Worm (Caenorhabditis elegans): Measurements from ENCODE around the gene abu-4.

Gene abu-4

DNA sequence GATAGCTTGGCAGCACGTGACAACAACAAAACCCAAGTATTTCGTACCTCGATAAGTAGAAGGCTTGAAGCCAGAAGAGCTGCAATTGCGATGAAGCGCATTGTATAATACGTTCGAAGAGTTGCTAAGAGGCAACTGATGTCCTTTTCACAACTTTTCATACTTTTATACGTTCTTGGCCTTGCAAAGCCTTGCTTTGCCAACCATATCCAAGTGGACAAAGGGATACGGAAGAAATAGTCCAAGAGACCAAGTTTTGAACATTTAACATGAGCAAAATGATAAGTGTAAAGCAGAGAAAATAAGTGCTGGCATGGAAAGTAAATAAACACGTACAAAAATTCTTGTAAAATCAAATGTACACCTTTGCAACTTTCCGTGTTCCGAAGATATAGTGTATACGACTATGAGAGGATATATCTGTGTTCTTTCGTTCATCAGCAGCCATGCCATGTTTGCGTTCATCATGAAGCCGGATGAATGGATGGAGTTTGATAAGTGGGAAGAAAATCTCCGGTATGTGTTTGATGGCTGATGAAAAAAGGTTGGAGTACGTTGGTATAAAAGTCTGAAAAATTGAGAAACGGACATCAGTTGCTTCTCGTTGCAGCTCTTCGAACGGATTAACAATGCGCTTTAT, at the start of gene abu-4, which contains the start of gene Y5H2A.4:
Gene abu-4, plus strand, starts transcription at position 590 of the 640 bp plus-strand sequence.
Gene Y5H2A.4, minus strand, starts transcription at position 101 of the 640 bp plus-strand sequence.
- TF ChIP-seq C34F6.9 (tag; optimal IDR thresholded peaks at IDR 0.05) (no peak), dmd-4 (tag; optimal IDR thresholded peaks at IDR 0.05) (no peak), peb-1 (tag; optimal IDR thresholded peaks at IDR 0.05) (no peak), nhr-129 (tag; optimal IDR thresholded peaks at IDR 0.05) (no peak), unc-55 (GFP tag; optimal IDR thresholded peaks at IDR 0.05) (no peak), lsy-2 (tag; optimal IDR thresholded peaks at IDR 0.05) (no peak), zag-1 (tag; optimal IDR thresholded peaks at IDR 0.05) (no peak), blmp-1 (tag; optimal IDR thresholded peaks at IDR 0.05; ENCODE audit: insufficient read depth) (no peak), Y55F3AM.14 (GFP tag; optimal IDR thresholded peaks at IDR 0.05) (no peak), unc-39 (tag; optimal IDR thresholded peaks at IDR 0.05) (no peak), ztf-11 (tag; optimal IDR thresholded peaks at IDR 0.05) (no peak), aly-2 (tag; optimal IDR thresholded peaks at IDR 0.05) (no peak), unc-62 (GFP tag; optimal IDR thresholded peaks at IDR 0.05) (no peak), nhr-6 (tag; optimal IDR thresholded peaks at IDR 0.05) (no peak), egl-27 (tag; optimal IDR thresholded peaks at IDR 0.05) (no peak), mdl-1 (tag; optimal IDR thresholded peaks at IDR 0.05) (no peak), nhr-23 (tag; optimal IDR thresholded peaks at IDR 0.05) (no peak)

DNA sequence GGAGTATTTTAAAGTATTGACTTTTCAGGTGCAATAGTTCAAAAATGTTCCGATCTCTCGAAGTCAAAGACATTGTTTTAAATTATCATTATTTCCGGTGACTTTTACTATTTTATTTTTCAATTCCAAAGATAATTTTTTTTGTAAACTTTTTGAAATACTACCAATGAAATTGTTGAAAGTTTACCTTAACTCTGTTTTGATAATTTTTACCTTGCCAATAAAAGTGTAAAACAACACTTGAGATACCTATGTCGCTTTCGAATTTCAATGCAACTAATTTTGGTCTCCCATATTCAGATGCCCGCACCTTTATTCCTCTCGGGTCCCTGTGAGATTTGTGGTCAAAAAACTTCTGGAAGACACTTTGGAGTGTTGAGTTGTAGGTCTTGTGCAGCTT, 49.5 kb upstream of the abu-4 start, which contains the start of gene nhr-103:
Gene nhr-103, plus strand, starts transcription at position 301 of the 400 bp plus-strand sequence.
- TF ChIP-seq blmp-1 (tag; optimal IDR thresholded peaks at IDR 0.05; ENCODE audit: insufficient read depth) (no peak), mdl-1 (tag; optimal IDR thresholded peaks at IDR 0.05) (no peak), nhr-11 (tag; optimal IDR thresholded peaks at IDR 0.05) (no peak), alr-1 (tag; optimal IDR thresholded peaks at IDR 0.05) (no peak), nhr-23 (tag; optimal IDR thresholded peaks at IDR 0.05) (no peak), C34F6.9 (tag; optimal IDR thresholded peaks at IDR 0.05) (no peak), nhr-6 (tag; optimal IDR thresholded peaks at IDR 0.05) (no peak), elt-3 (tag; optimal IDR thresholded peaks at IDR 0.05) (no peak), ztf-11 (tag; optimal IDR thresholded peaks at IDR 0.05) (no peak), ceh-82 (tag; optimal IDR thresholded peaks at IDR 0.05) (no peak), gmeb-1 (tag; optimal IDR thresholded peaks at IDR 0.05) (no peak), nhr-77 (tag; optimal IDR thresholded peaks at IDR 0.05) (no peak), sma-3 (GFP tag; optimal IDR thresholded peaks at IDR 0.05) (no peak), ztf-4 (tag; optimal IDR thresholded peaks at IDR 0.05) (no peak), crh-2 (tag; optimal IDR thresholded peaks at IDR 0.05) (no peak), mbf-1 (tag; optimal IDR thresholded peaks at IDR 0.05) (no peak), sma-9 (GFP tag; optimal IDR thresholded peaks at IDR 0.05) (no peak), sma-9 (tag; optimal IDR thresholded peaks at IDR 0.05) (no peak)

DNA sequence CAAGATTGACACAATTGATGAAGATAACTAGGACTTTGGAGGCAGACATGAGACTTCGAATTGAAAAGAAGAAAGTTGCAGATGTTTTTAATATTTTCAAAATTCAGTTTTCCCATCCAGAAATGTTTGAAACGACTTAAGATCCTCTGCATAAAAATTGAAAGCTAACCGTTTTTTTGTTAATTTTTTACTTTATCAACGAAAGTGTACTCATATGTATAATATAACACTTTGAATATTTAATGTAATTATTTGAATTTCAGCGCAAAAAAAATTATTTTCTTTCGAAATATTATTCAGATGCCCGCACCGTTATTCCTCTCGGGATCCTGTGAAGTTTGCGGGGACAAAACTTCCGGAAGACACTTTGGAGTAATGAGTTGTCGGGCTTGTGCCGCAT, 47.7 kb upstream of the abu-4 start, which contains the start of gene nhr-18:
Gene nhr-18, plus strand, starts transcription at position 301 of the 400 bp plus-strand sequence.
- TF ChIP-seq nhr-21 (tag; optimal IDR thresholded peaks at IDR 0.05) (no peak), lin-39 (tag; optimal IDR thresholded peaks at IDR 0.05) (no peak), nhr-11 (tag; optimal IDR thresholded peaks at IDR 0.05) (no peak), blmp-1 (tag; optimal IDR thresholded peaks at IDR 0.05; ENCODE audit: insufficient read depth) (no peak), lsy-2 (tag; optimal IDR thresholded peaks at IDR 0.05) (no peak), zag-1 (tag; optimal IDR thresholded peaks at IDR 0.05) (no peak), ama-1 (optimal IDR thresholded peaks at IDR 0.05) (no peak), unc-39 (tag; optimal IDR thresholded peaks at IDR 0.05) (no peak), mab-5 (tag; optimal IDR thresholded peaks at IDR 0.05) (no peak), unc-62 (GFP tag; optimal IDR thresholded peaks at IDR 0.05) (no peak), mbf-1 (tag; optimal IDR thresholded peaks at IDR 0.05) (no peak), F13H6.1 (tag; optimal IDR thresholded peaks at IDR 0.05) (no peak), alr-1 (tag; optimal IDR thresholded peaks at IDR 0.05) (no peak), skn-1 (tag; optimal IDR thresholded peaks at IDR 0.05) (no peak)

- TF ChIP-seq snpc-4 (tag; optimal IDR thresholded peaks at IDR 0.05), result no peak
- TF ChIP-seq ama-1 (optimal IDR thresholded peaks at IDR 0.05), result no peak
- TF ChIP-seq sem-4 (tag; optimal IDR thresholded peaks at IDR 0.05), result no peak
- no peak for TF ChIP-seq nhr-129 (tag; optimal IDR thresholded peaks at IDR 0.05)
- TF ChIP-seq unc-62 (GFP tag; optimal IDR thresholded peaks at IDR 0.05), result no peak
- TF ChIP-seq unc-39 (tag; optimal IDR thresholded peaks at IDR 0.05), result no peak
- TF ChIP-seq dmd-4 (tag; optimal IDR thresholded peaks at IDR 0.05), result no peak
- TF ChIP-seq crh-2 (tag; optimal IDR thresholded peaks at IDR 0.05), result no peak
- TF ChIP-seq mab-5 (tag; optimal IDR thresholded peaks at IDR 0.05), result no peak
- TF ChIP-seq ztf-1 (GFP tag; conservative IDR thresholded peaks at IDR 0.05), result no peak
- no peak for TF ChIP-seq nhr-10 (tag; optimal IDR thresholded peaks at IDR 0.05)
- no peak for TF ChIP-seq C34F6.9 (tag; optimal IDR thresholded peaks at IDR 0.05)
- no peak for TF ChIP-seq skn-1 (tag; optimal IDR thresholded peaks at IDR 0.05)
- TF ChIP-seq lin-13 (GFP tag; optimal IDR thresholded peaks at IDR 0.05), result no peak
- no peak for TF ChIP-seq zag-1 (tag; optimal IDR thresholded peaks at IDR 0.05)
- TF ChIP-seq nhr-21 (tag; optimal IDR thresholded peaks at IDR 0.05), result no peak
Measured at ce11 chrV:2228781-2229180, 45.9 kb upstream of the abu-4 start, which contains the start of gene nhr-126. Gene nhr-126, plus strand, starts transcription at chrV:2229081.
